Fruit fly (Drosophila melanogaster): Measurements from ENCODE around the gene CG33080.
A peak's percentile ranks its signal among the peaks of the same experiment; 100 is the strongest.

Gene CG33080

dm6 chrX:5746864-5747861 lies 29.6 kb upstream of the CG33080 start, which contains the start of the genes IntS6 and Rtel1 (continued):
- TF ChIP-seq Stat92E (GFP tag; optimal IDR thresholded peaks at IDR 0.05) (peak in 1 of 3 experiments; percentile 38), kah (GFP tag; optimal IDR thresholded peaks at IDR 0.05) (peak; percentile 57), bab2 (GFP tag; optimal IDR thresholded peaks at IDR 0.05) (peak; percentile 93), Hmr (GFP tag; optimal IDR thresholded peaks at IDR 0.05) (peak; percentile 86), chm (GFP tag; IDR thresholded peaks at IDR 0.05) (peak; percentile 73), HmgD (GFP tag; optimal IDR thresholded peaks at IDR 0.05) (no peak), Scr (GFP tag; IDR thresholded peaks at IDR 0.05; ENCODE audit: partially characterized antibody) (no peak; the same call in 1 of the 2 replicates), danr (GFP tag; IDR thresholded peaks at IDR 0.05) (peak; percentile 72), Dip2 (GFP tag; IDR thresholded peaks at IDR 0.05) (no peak), CG10979 (tag; optimal IDR thresholded peaks at IDR 0.05) (peak; percentile 80), cato (GFP tag; optimal IDR thresholded peaks at IDR 0.05; ENCODE audit: borderline replicate concordance) (peak; percentile 84), CG34224 (GFP tag; IDR thresholded peaks at IDR 0.05; ENCODE audit: partially characterized antibody) (no peak), Gug (GFP tag; IDR thresholded peaks at IDR 0.05) (peak; percentile 90), CG7745 (tag; optimal IDR thresholded peaks at IDR 0.05) (no peak), CG1024 (GFP tag; IDR thresholded peaks at IDR 0.05) (peak; percentile 67), dimm (GFP tag; IDR thresholded peaks at IDR 0.05) (peak; percentile 21; the same call in 1 of the 2 replicates), D19B (GFP tag; optimal IDR thresholded peaks at IDR 0.05) (peak; percentile 71), ci (GFP tag; IDR thresholded peaks at IDR 0.05) (peak; percentile 88), ap (GFP tag; IDR thresholded peaks at IDR 0.05) (peak; percentile 72), CG4854 (GFP tag; optimal IDR thresholded peaks at IDR 0.05) (peak; percentile 78), CG2129 (GFP tag; IDR thresholded peaks at IDR 0.05; ENCODE audit: partially characterized antibody) (no peak), Nf-YB (GFP tag; optimal IDR thresholded peaks at IDR 0.05) (peak; percentile 66), GATAe (GFP tag; conservative IDR thresholded peaks at IDR 0.05) (peak; percentile 53; the same call in 1 of the 2 replicates), CG6854 (GFP tag; optimal IDR thresholded peaks at IDR 0.05) (peak; percentile 57), dan (GFP tag; IDR thresholded peaks at IDR 0.05) (peak; percentile 77), CG9932 (GFP tag; IDR thresholded peaks at IDR 0.05) (peak; percentile 94), nau (GFP tag; optimal IDR thresholded peaks at IDR 0.05) (peak; percentile 60), Hand (GFP tag; optimal IDR thresholded peaks at IDR 0.05) (peak; percentile 72), sna (GFP tag; IDR thresholded peaks at IDR 0.05; ENCODE audit: partially characterized antibody) (no peak), E2f1 (GFP tag; IDR thresholded peaks at IDR 0.05) (peak; percentile 91), grau (tag; optimal IDR thresholded peaks at IDR 0.05) (peak; percentile 100), Taf1 (GFP tag; IDR thresholded peaks at IDR 0.05) (peak; percentile 86), shn (GFP tag; optimal IDR thresholded peaks at IDR 0.05) (peak; percentile 92), CG11560 (tag; IDR thresholded peaks at IDR 0.05) (peak; percentile 78; the same call in 2 of the 3 replicates), tup (GFP tag; optimal IDR thresholded peaks at IDR 0.05) (peak; percentile 72), tgo (GFP tag; IDR thresholded peaks at IDR 0.05) (peak; percentile 88), dm (GFP tag; optimal IDR thresholded peaks at IDR 0.05) (peak; percentile 84), trh (GFP tag; optimal IDR thresholded peaks at IDR 0.05) (peak; percentile 51), Fer1 (GFP tag; optimal IDR thresholded peaks at IDR 0.05) (peak; percentile 87), CG6683 (GFP tag; optimal IDR thresholded peaks at IDR 0.05) (peak; percentile 23), insv (GFP tag; optimal IDR thresholded peaks at IDR 0.05) (peak in 1 of 2 experiments; percentile 55), NC2α (GFP tag; optimal IDR thresholded peaks at IDR 0.05) (peak; percentile 65), CG18262 (tag; optimal IDR thresholded peaks at IDR 0.05) (peak; percentile 87), ac (GFP tag; optimal IDR thresholded peaks at IDR 0.05) (peak; percentile 18), wdn (GFP tag; IDR thresholded peaks at IDR 0.05) (peak; percentile 84), CG1792 (GFP tag; optimal IDR thresholded peaks at IDR 0.05) (peak; percentile 85), HmgZ (tag; optimal IDR thresholded peaks at IDR 0.05) (peak; percentile 92)

All from whole organism, embryonic.